Fruit fly (Drosophila melanogaster) whole organism, embryonic: ENCODE data around the gene CG4009.

Source experiments
- B-H1 ChIP-seq: fragments of 200-800 bp; sonication (Bioruptor generic); IDR thresholded peaks from 3 replicates; pipeline ENCODE4 v1.3.6; 2022; ENCODE audit warnings: missing biosample characterization, missing genetic modification characterization
- C15 ChIP-seq: fragments of 200-800 bp; sonication (Bioruptor generic); IDR thresholded peaks from 3 replicates; pipeline ENCODE4 v1.3.6; 2022; ENCODE audit warnings: missing biosample characterization, missing genetic modification characterization
- CG11560 ChIP-seq: fragments of 200-800 bp; sonication (Bioruptor generic); IDR thresholded peaks from 3 replicates; pipeline ENCODE4 v1.3.6; 2022; ENCODE audit warnings: missing biosample characterization, missing genetic modification characterization
- CG12071 ChIP-seq: fragments of 200-800 bp; sonication (Bioruptor generic); optimal IDR thresholded peaks from 3 replicates; lab custom pipeline; 2018; ENCODE audit warnings: missing biosample characterization, mild to moderate bottlenecking, missing genetic modification characterization
- CG12155 ChIP-seq: fragments of 200-800 bp; sonication (Bioruptor generic); optimal IDR thresholded peaks from 3 replicates; lab custom pipeline; 2016; ENCODE audit warnings: missing biosample characterization, missing genetic modification characterization
- CG12219 ChIP-seq: fragments of 200-800 bp; sonication (Bioruptor generic); optimal IDR thresholded peaks from 3 replicates; lab custom pipeline; 2018; ENCODE audit warnings: missing biosample characterization, mild to moderate bottlenecking, missing genetic modification characterization
- CG14014 ChIP-seq: fragments of 200-800 bp; sonication (Bioruptor generic); IDR thresholded peaks from 2 replicates; pipeline ENCODE4 v1.3.6; 2022; ENCODE audit warnings: missing biosample characterization, missing genetic modification characterization
- CG15269 ChIP-seq: fragments of 200-800 bp; sonication (Bioruptor generic); optimal IDR thresholded peaks from 2 replicates; lab custom pipeline; 2018; ENCODE audit warnings: missing biosample characterization, mild to moderate bottlenecking, missing genetic modification characterization, moderate library complexity
- CG1529 ChIP-seq: fragments of 200-800 bp; sonication (Bioruptor generic); optimal IDR thresholded peaks from 3 replicates; lab custom pipeline; 2018; ENCODE audit warnings: missing biosample characterization, missing genetic modification characterization
- CG1602 ChIP-seq: fragments of 200-800 bp; sonication (Bioruptor generic); optimal IDR thresholded peaks from 3 replicates; lab custom pipeline; 2016; ENCODE audit warnings: missing biosample characterization, missing genetic modification characterization
- CG16863 ChIP-seq: fragments of 200-800 bp; sonication (Bioruptor generic); optimal IDR thresholded peaks from 3 replicates; lab custom pipeline; 2016; ENCODE audit warnings: missing biosample characterization, missing genetic modification characterization
- CG18764 ChIP-seq: fragments of 200-800 bp; sonication (Bioruptor generic); optimal IDR thresholded peaks from 3 replicates; lab custom pipeline; 2016; ENCODE audit warnings: missing biosample characterization, missing genetic modification characterization
- CG2678 ChIP-seq: fragments of 200-800 bp; sonication (Bioruptor generic); optimal IDR thresholded peaks from 3 replicates; lab custom pipeline; 2019; ENCODE audit warnings: missing biosample characterization, mild to moderate bottlenecking, missing genetic modification characterization, moderate library complexity
- CG31365 ChIP-seq: fragments of 200-800 bp; sonication (Bioruptor generic); optimal IDR thresholded peaks from 2 replicates; lab custom pipeline; 2018; ENCODE audit warnings: missing biosample characterization, mild to moderate bottlenecking, missing genetic modification characterization
- CG32532 ChIP-seq: fragments of 200-800 bp; sonication (Bioruptor generic); IDR thresholded peaks from 2 replicates; pipeline ENCODE4 v1.3.6; 2022; ENCODE audit warnings: missing biosample characterization, missing genetic modification characterization
- CG3407 ChIP-seq: fragments of 200-800 bp; sonication (Bioruptor generic); optimal IDR thresholded peaks from 2 replicates; lab custom pipeline; 2018; ENCODE audit warnings: missing biosample characterization, mild to moderate bottlenecking, missing genetic modification characterization
- CG3995 ChIP-seq: fragments of 200-800 bp; sonication (Bioruptor generic); optimal IDR thresholded peaks from 3 replicates; lab custom pipeline; 2016; ENCODE audit warnings: missing biosample characterization, missing genetic modification characterization
- CG42726 ChIP-seq: fragments of 200-800 bp; sonication (Bioruptor generic); IDR thresholded peaks from 2 replicates; pipeline ENCODE4 v1.3.6; 2022; ENCODE audit warnings: missing biosample characterization, missing genetic modification characterization; ENCODE audit not compliant: partially characterized antibody
- CG6254 ChIP-seq: fragments of 200-800 bp; sonication (Bioruptor generic); optimal IDR thresholded peaks from 3 replicates; lab custom pipeline; 2017; ENCODE audit warnings: mild to moderate bottlenecking, missing biosample characterization, missing genetic modification reagents, missing genetic modification characterization
- CG6272 ChIP-seq: fragments of 200-800 bp; sonication (Bioruptor generic); IDR thresholded peaks from 2 replicates; pipeline ENCODE4 v1.3.6; 2022; ENCODE audit warnings: missing biosample characterization, missing genetic modification characterization
- CG7271 ChIP-seq: fragments of 200-800 bp; sonication (Bioruptor generic); optimal IDR thresholded peaks from 2 replicates; lab custom pipeline; 2018; ENCODE audit warnings: missing biosample characterization, mild to moderate bottlenecking, missing genetic modification characterization, moderate library complexity
- CG7839 ChIP-seq: fragments of 200-800 bp; sonication (Bioruptor generic); optimal IDR thresholded peaks from 3 replicates; lab custom pipeline; 2018; ENCODE audit warnings: missing biosample characterization, mild to moderate bottlenecking, missing genetic modification characterization, moderate library complexity
- CG7928 ChIP-seq: fragments of 200-800 bp; sonication (Bioruptor generic); optimal IDR thresholded peaks from 2 replicates; lab custom pipeline; 2017; ENCODE audit warnings: missing biosample characterization, mild to moderate bottlenecking, missing genetic modification characterization
- CG8765 ChIP-seq: fragments of 200-800 bp; sonication (Bioruptor generic); IDR thresholded peaks from 2 replicates; pipeline ENCODE4 v1.3.6; 2022; ENCODE audit warnings: missing biosample characterization, missing genetic modification characterization
- D19B ChIP-seq: fragments of 200-800 bp; sonication (Bioruptor generic); optimal IDR thresholded peaks from 2 replicates; lab custom pipeline; 2017; ENCODE audit warnings: missing biosample characterization, mild to moderate bottlenecking, missing genetic modification characterization
- Dad ChIP-seq: fragments of 200-800 bp; sonication (Bioruptor generic); optimal IDR thresholded peaks from 3 replicates; lab custom pipeline; 2016; ENCODE audit warnings: missing biosample characterization, missing genetic modification characterization
- Deaf1 ChIP-seq: fragments of 200-800 bp; optimal IDR thresholded peaks from 3 replicates; lab custom pipeline; 2019; ENCODE audit warnings: missing biosample characterization, mild to moderate bottlenecking, missing genetic modification characterization, moderate library complexity
- Dfd ChIP-seq, 2 experiments: fragments of >200 bp; optimal IDR thresholded peaks; 2 replicates each; lab custom pipeline; 2017; ENCODE audit warnings: missing biosample characterization in 2 of 2, missing genetic modification characterization in 2 of 2
- Dip2 ChIP-seq: fragments of 200-800 bp; sonication (Bioruptor generic); IDR thresholded peaks from 2 replicates; pipeline ENCODE4 v1.3.6; 2022; ENCODE audit warnings: missing biosample characterization, missing genetic modification characterization
- Dref ChIP-seq: fragments of 200-800 bp; sonication (Bioruptor generic); IDR thresholded peaks from 2 replicates; pipeline ENCODE4 v1.3.6; 2022; ENCODE audit warnings: missing biosample characterization, missing genetic modification characterization
- Ets65A ChIP-seq: fragments of 200-800 bp; sonication (Bioruptor generic); peaks from one replicate; lab custom pipeline; 2016; ENCODE audit warnings: missing biosample characterization, missing genetic modification characterization
- HLH3B ChIP-seq: fragments of 200-800 bp; sonication (Bioruptor generic); IDR thresholded peaks from 2 replicates; pipeline ENCODE4 v1.3.6; 2022; ENCODE audit warnings: missing biosample characterization, missing genetic modification characterization
- NC2β ChIP-seq: fragments of 200-800 bp; sonication (Bioruptor generic); optimal IDR thresholded peaks from 2 replicates; lab custom pipeline; 2016; ENCODE audit warnings: missing biosample characterization, missing genetic modification characterization
- abd-A ChIP-seq: fragments of 200-800 bp; sonication (Bioruptor generic); optimal IDR thresholded peaks from 3 replicates; lab custom pipeline; 2019; ENCODE audit warnings: missing biosample characterization, mild to moderate bottlenecking, missing genetic modification characterization, moderate library complexity
- bab2 ChIP-seq: fragments of 200-800 bp; sonication (Bioruptor generic); optimal IDR thresholded peaks from 2 replicates; lab custom pipeline; 2016; ENCODE audit warnings: missing biosample characterization, missing genetic modification characterization
- bbx ChIP-seq: fragments of 200-800 bp; sonication (Bioruptor generic); IDR thresholded peaks from 2 replicates; pipeline ENCODE4 v1.3.6; 2022; ENCODE audit warnings: missing biosample characterization, missing genetic modification characterization; ENCODE audit not compliant: partially characterized antibody
- chinmo ChIP-seq: fragments of 200-800 bp; sonication (Bioruptor generic); IDR thresholded peaks from 4 replicates; pipeline ENCODE4 v1.3.6; 2022; ENCODE audit warnings: missing biosample characterization, missing genetic modification characterization; ENCODE audit not compliant: partially characterized antibody
- disco-r ChIP-seq: fragments of 200-800 bp; sonication (Bioruptor generic); optimal IDR thresholded peaks from 2 replicates; lab custom pipeline; 2016; ENCODE audit warnings: missing biosample characterization, missing genetic modification characterization
- fru ChIP-seq: fragments of >200 bp; optimal IDR thresholded peaks from 2 replicates; lab custom pipeline; 2017
- gem ChIP-seq: fragments of 200-800 bp; sonication (Bioruptor generic); optimal IDR thresholded peaks from 2 replicates; lab custom pipeline; 2019; ENCODE audit warnings: missing biosample characterization, mild to moderate bottlenecking, missing genetic modification characterization, moderate library complexity
- gt ChIP-seq: fragments of 200-800 bp; sonication (Bioruptor generic); IDR thresholded peaks from 2 replicates; pipeline ENCODE4 v1.3.6; 2022; ENCODE audit warnings: missing biosample characterization, missing genetic modification characterization
- maf-S ChIP-seq: fragments of 200-800 bp; sonication (Bioruptor generic); optimal IDR thresholded peaks from 2 replicates; lab custom pipeline; 2016; ENCODE audit warnings: missing biosample characterization, missing genetic modification characterization
- nom ChIP-seq: fragments of 200-800 bp; sonication (Bioruptor generic); optimal IDR thresholded peaks from 2 replicates; lab custom pipeline; 2017; ENCODE audit warnings: missing biosample characterization, missing genetic modification characterization, mild to moderate bottlenecking, moderate library complexity, missing genetic modification reagents
- odd ChIP-seq: fragments of 200-800 bp; sonication (Bioruptor generic); optimal IDR thresholded peaks from 2 replicates; lab custom pipeline; 2017; ENCODE audit warnings: missing biosample characterization, mild to moderate bottlenecking, missing genetic modification characterization
- rib ChIP-seq: fragments of 200-800 bp; sonication (Bioruptor generic); IDR thresholded peaks from 2 replicates; pipeline ENCODE4 v1.3.6; 2022; ENCODE audit warnings: missing biosample characterization, missing genetic modification characterization
- tna ChIP-seq: fragments of 200-800 bp; sonication (Bioruptor generic); IDR thresholded peaks from 2 replicates; pipeline ENCODE4 v1.3.6; 2022; ENCODE audit warnings: missing biosample characterization, missing genetic modification characterization; ENCODE audit not compliant: partially characterized antibody
- unc-4 ChIP-seq: fragments of 200-800 bp; sonication (Bioruptor generic); IDR thresholded peaks from 2 replicates; pipeline ENCODE4 v1.3.6; 2022; ENCODE audit warnings: missing biosample characterization, missing genetic modification characterization; ENCODE audit not compliant: partially characterized antibody
- wor ChIP-seq: fragments of 200-800 bp; sonication (Bioruptor generic); IDR thresholded peaks from 2 replicates; pipeline ENCODE4 v1.3.6; 2022; ENCODE audit warnings: missing biosample characterization, missing genetic modification characterization
- z ChIP-seq: fragments of 200-800 bp; sonication (Bioruptor generic); IDR thresholded peaks from 3 replicates; pipeline ENCODE4 v1.3.6; 2022; ENCODE audit warnings: missing biosample characterization, missing genetic modification characterization
- zfh2 ChIP-seq: fragments of 200-800 bp; sonication (Bioruptor generic); optimal IDR thresholded peaks from 2 replicates; lab custom pipeline; 2016; ENCODE audit warnings: missing biosample characterization, missing genetic modification characterization

CG4009 gene

DNA sequence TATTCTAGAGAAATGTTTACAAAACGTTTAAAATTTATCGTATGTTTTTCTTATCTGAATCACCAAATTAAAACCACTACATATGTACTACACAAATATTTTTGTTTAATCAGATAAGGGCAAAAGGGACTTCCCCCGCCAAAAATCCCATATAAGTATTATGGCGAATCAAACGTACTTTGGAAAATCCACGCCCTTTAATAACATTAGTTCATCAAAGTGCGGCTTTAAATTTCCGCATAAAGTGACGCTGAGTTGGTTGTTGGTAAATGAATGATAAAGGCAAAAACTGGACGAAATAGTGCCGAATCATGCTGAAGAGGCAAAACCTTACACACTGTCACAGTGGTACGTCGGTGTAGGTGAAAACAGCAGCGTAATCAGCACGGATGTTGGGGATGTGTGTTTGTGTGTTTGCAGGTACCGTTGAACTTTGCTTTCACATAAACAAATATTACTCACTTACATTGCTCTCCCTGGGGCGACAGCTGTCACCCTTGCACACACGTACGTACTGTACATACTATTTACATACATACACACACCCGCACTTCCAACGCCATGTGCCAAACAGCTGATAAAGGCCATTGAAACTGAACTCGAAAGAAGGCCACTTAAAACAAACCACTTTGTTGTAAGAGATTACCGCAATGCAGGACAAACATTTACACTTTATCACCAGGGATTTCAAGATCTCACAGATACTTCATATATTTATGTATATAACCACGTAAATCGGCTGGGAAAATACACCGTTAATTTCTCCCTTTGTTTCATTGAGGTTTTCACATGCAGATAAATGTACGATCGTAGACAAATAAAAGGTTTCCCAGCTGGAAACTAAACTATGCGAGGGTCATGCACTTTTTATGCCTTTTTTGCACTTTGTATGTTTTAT is 43.4 kb upstream of the CG4009 start (continued):
- no peak for TF ChIP-seq Ets65A (GFP tag; lab: Kevin White, UChicago)
- no peak for TF ChIP-seq gem
- no peak for TF ChIP-seq unc-4 (GFP tag; lab: Robert Waterston, UW)
- TF ChIP-seq bab2, result no peak
- no peak for TF ChIP-seq CG7928
- no peak for TF ChIP-seq Dip2
- no peak for TF ChIP-seq Dfd (GFP tag; optimal IDR thresholded peaks at IDR 0.05; lab: Kevin White, UChicago)
- 0 out of 2 replicates have a peak, but pooled peaks have one; percentile 60 for TF ChIP-seq rib (GFP tag; lab: Robert Waterston, UW)
- TF ChIP-seq wor (GFP tag; lab: Robert Waterston, UW), result no peak
- no peak for TF ChIP-seq CG18764 (GFP tag; lab: Kevin White, UChicago)
- TF ChIP-seq chinmo, result 0 out of 4 replicates have a peak, but pooled peaks have one; percentile 56
- no peak for TF ChIP-seq B-H1 (GFP tag; lab: Robert Waterston, UW)
- TF ChIP-seq bbx, result no peak
- no peak for TF ChIP-seq CG3995 (GFP tag; lab: Kevin White, UChicago)
- no peak for TF ChIP-seq Dad (GFP tag; lab: Kevin White, UChicago)
- TF ChIP-seq D19B (GFP tag; lab: Kevin White, UChicago), result no peak
- TF ChIP-seq CG12219 (GFP tag; lab: Kevin White, UChicago), result peak; percentile 67
- no peak for TF ChIP-seq disco-r (GFP tag; lab: Kevin White, UChicago)
- no peak for TF ChIP-seq CG7271 (tag; lab: Kevin White, UChicago)
- TF ChIP-seq CG16863, result no peak
- TF ChIP-seq HLH3B (GFP tag; lab: Robert Waterston, UW), result no peak
- TF ChIP-seq CG7839 (tag; lab: Kevin White, UChicago), result peak; percentile 8
- no peak for TF ChIP-seq abd-A (tag; lab: Kevin White, UChicago)
- peak; percentile 11 for TF ChIP-seq CG1529
- TF ChIP-seq CG12155 (GFP tag; lab: Kevin White, UChicago), result no peak
- peak; percentile 50 for TF ChIP-seq CG12071 (GFP tag; lab: Kevin White, UChicago)
- TF ChIP-seq CG32532 (GFP tag; lab: Robert Waterston, UW), result no peak
- no peak for TF ChIP-seq CG11560 (tag; lab: Robert Waterston, UW)
- no peak for TF ChIP-seq gt
- no peak for TF ChIP-seq fru (lab: Kevin White, UChicago)
- no peak for TF ChIP-seq CG15269 (tag; lab: Kevin White, UChicago)
- no peak for TF ChIP-seq CG3407 (GFP tag; lab: Kevin White, UChicago)
- no peak for TF ChIP-seq CG2678
- TF ChIP-seq zfh2 (GFP tag; lab: Kevin White, UChicago), result no peak
- no peak for TF ChIP-seq CG1602
- TF ChIP-seq CG8765 (GFP tag; lab: Robert Waterston, UW), result no peak
- TF ChIP-seq z (GFP tag; lab: Robert Waterston, UW), result no peak
- TF ChIP-seq NC2β (GFP tag; lab: Kevin White, UChicago), result no peak
- no peak for TF ChIP-seq C15 (GFP tag; lab: Robert Waterston, UW)
- peak; percentile 29 for TF ChIP-seq CG6254
- TF ChIP-seq Deaf1 (tag; lab: Kevin White, UChicago), result no peak
- no peak for TF ChIP-seq odd (GFP tag; lab: Kevin White, UChicago)
- TF ChIP-seq Dref, result no peak
- no peak for TF ChIP-seq CG6272
- peak; percentile 61 for TF ChIP-seq nom (GFP tag; lab: Kevin White, UChicago)
- TF ChIP-seq tna, result no peak
- no peak for TF ChIP-seq CG31365
- TF ChIP-seq CG42726, result no peak
- no peak for TF ChIP-seq maf-S (GFP tag; lab: Kevin White, UChicago)
- TF ChIP-seq CG14014 (GFP tag; lab: Robert Waterston, UW), result no peak
